Fruit fly (Drosophila melanogaster): ENCODE data around the gene GstD2.

GstD2 gene

dm6 chr3R:12329827-12330226 lies 41.9 kb upstream of the GstD2 start (continued):
- TF ChIP-seq B-H2 (GFP tag; optimal IDR thresholded peaks at IDR 0.05): no peak
- no peak for TF ChIP-seq CG8944 (GFP tag; optimal IDR thresholded peaks at IDR 0.05)
- TF ChIP-seq unpg (GFP tag; optimal IDR thresholded peaks at IDR 0.05): no peak
- no peak for TF ChIP-seq CG7372 (GFP tag; IDR thresholded peaks at IDR 0.05)
- no peak for TF ChIP-seq Trl (optimal IDR thresholded peaks at IDR 0.05)
- TF ChIP-seq Trl (GFP tag; optimal IDR thresholded peaks at IDR 0.05): no peak
- TF ChIP-seq Bgb (GFP tag; IDR thresholded peaks at IDR 0.05; ENCODE audit: partially characterized antibody): peak; percentile 14; the same call in 1 of the 2 replicates
- TF ChIP-seq CG13894 (tag; optimal IDR thresholded peaks at IDR 0.05): no peak
- peak; percentile 47 for TF ChIP-seq Ets65A (GFP tag)
- TF ChIP-seq CG10543 (GFP tag; optimal IDR thresholded peaks at IDR 0.05): no peak
- TF ChIP-seq knrl (GFP tag; IDR thresholded peaks at IDR 0.05; ENCODE audit: partially characterized antibody): no peak
- TF ChIP-seq Deaf1 (tag; optimal IDR thresholded peaks at IDR 0.05): peak; percentile 43
- no peak for TF ChIP-seq nerfin-2 (GFP tag; IDR thresholded peaks at IDR 0.05; ENCODE audit: partially characterized antibody)
- TF ChIP-seq CG16815 (GFP tag; optimal IDR thresholded peaks at IDR 0.05): no peak
- no peak for TF ChIP-seq bcd (GFP tag; optimal IDR thresholded peaks at IDR 0.05)
- no peak for TF ChIP-seq CG11504 (tag; optimal IDR thresholded peaks at IDR 0.05)
- TF ChIP-seq Sox100B (GFP tag; optimal IDR thresholded peaks at IDR 0.05): no peak
- TF ChIP-seq CG4328 (GFP tag; optimal IDR thresholded peaks at IDR 0.05): no peak
- no peak for TF ChIP-seq inv (GFP tag; IDR thresholded peaks at IDR 0.05; ENCODE audit: partially characterized antibody)
- TF ChIP-seq Doc3 (GFP tag; IDR thresholded peaks at IDR 0.05; ENCODE audit: partially characterized antibody): no peak
- TF ChIP-seq jigr1 (GFP tag; IDR thresholded peaks at IDR 0.05): no peak
- peak; percentile 59 for TF ChIP-seq nerfin-1 (tag; optimal IDR thresholded peaks at IDR 0.05)
- no peak for TF ChIP-seq org-1 (GFP tag; optimal IDR thresholded peaks at IDR 0.05)
- TF ChIP-seq aop (GFP tag; IDR thresholded peaks at IDR 0.05): no peak
- TF ChIP-seq Poxn (GFP tag; IDR thresholded peaks at IDR 0.05): no peak
- TF ChIP-seq Elba2 (GFP tag; optimal IDR thresholded peaks at IDR 0.05): no peak
- TF ChIP-seq repo (GFP tag; optimal IDR thresholded peaks at IDR 0.05): no peak
- TF ChIP-seq CG30403 (GFP tag; optimal IDR thresholded peaks at IDR 0.05): no peak
- peak; percentile 85 for TF ChIP-seq Hey (tag; optimal IDR thresholded peaks at IDR 0.05)
- no peak for TF ChIP-seq chn (GFP tag; optimal IDR thresholded peaks at IDR 0.05)
- no peak for TF ChIP-seq dm (GFP tag; optimal IDR thresholded peaks at IDR 0.05)
- TF ChIP-seq D19A (tag; optimal IDR thresholded peaks at IDR 0.05): no peak
- TF ChIP-seq oc (tag; optimal IDR thresholded peaks at IDR 0.05): peak; percentile 50
- no peak for TF ChIP-seq CG32532 (GFP tag; IDR thresholded peaks at IDR 0.05)
- TF ChIP-seq lmd (GFP tag; IDR thresholded peaks at IDR 0.05): no peak
- no peak for TF ChIP-seq emc (GFP tag; optimal IDR thresholded peaks at IDR 0.05)
- no peak for TF ChIP-seq ato (GFP tag; IDR thresholded peaks at IDR 0.05; ENCODE audit: partially characterized antibody)
- no peak for TF ChIP-seq Dad (GFP tag; optimal IDR thresholded peaks at IDR 0.05)
- no peak for TF ChIP-seq CG7987 (GFP tag; optimal IDR thresholded peaks at IDR 0.05)
- peak; percentile 50 for TF ChIP-seq mirr (GFP tag; optimal IDR thresholded peaks at IDR 0.05)
- no peak for TF ChIP-seq sr (GFP tag; IDR thresholded peaks at IDR 0.05)
- no peak for TF ChIP-seq pnt (GFP tag; optimal IDR thresholded peaks at IDR 0.05)
- peak in 1 of 2 experiments; percentile 25 for TF ChIP-seq Hr51 (GFP tag; optimal IDR thresholded peaks at IDR 0.05)
- no peak for TF ChIP-seq CG6272 (GFP tag; IDR thresholded peaks at IDR 0.05)
- TF ChIP-seq CG7839 (tag; optimal IDR thresholded peaks at IDR 0.05): no peak

Data from whole organism, embryonic.